Fruit fly (Drosophila melanogaster) whole organism, pupa: ENCODE measurements around the gene Jhbp3.

ENCODE experiments used
- CG13204 ChIP-seq: fragments of 200-800 bp; sonication (Bioruptor generic); optimal IDR thresholded peaks from 2 replicates; lab custom pipeline; 2018; ENCODE audit warnings: missing biosample characterization, mild to moderate bottlenecking, missing genetic modification characterization, moderate library complexity
- CG15710 ChIP-seq: fragments of 200-800 bp; sonication (Bioruptor generic); optimal IDR thresholded peaks from 2 replicates; lab custom pipeline; 2018; ENCODE audit warnings: missing biosample characterization, mild to moderate bottlenecking, missing genetic modification characterization, moderate library complexity
- CG17806 ChIP-seq: fragments of 200-800 bp; sonication (Bioruptor generic); optimal IDR thresholded peaks from 2 replicates; lab custom pipeline; 2018; ENCODE audit warnings: missing biosample characterization, mild to moderate bottlenecking, missing genetic modification characterization, moderate library complexity
- CG34367 ChIP-seq: fragments of 200-800 bp; sonication (Bioruptor generic); optimal IDR thresholded peaks from 2 replicates; lab custom pipeline; 2018; ENCODE audit warnings: missing biosample characterization, mild to moderate bottlenecking, missing genetic modification characterization
- CG8159 ChIP-seq: fragments of 200-800 bp; sonication (Bioruptor generic); optimal IDR thresholded peaks from 3 replicates; lab custom pipeline; 2018; ENCODE audit warnings: missing biosample characterization, mild to moderate bottlenecking, missing genetic modification characterization, moderate library complexity
- D1 ChIP-seq: fragments of 200-800 bp; sonication (Bioruptor generic); optimal IDR thresholded peaks from 2 replicates; lab custom pipeline; 2018; ENCODE audit warnings: missing biosample characterization, mild to moderate bottlenecking, missing genetic modification characterization, moderate library complexity
- fd96Ca ChIP-seq: fragments of 200-800 bp; sonication (Bioruptor generic); IDR thresholded peaks from 3 replicates; pipeline ENCODE4 v1.3.6; 2022; ENCODE audit warnings: missing biosample characterization, missing genetic modification characterization

dm6 chr3R:4975874-4976663, 21.0 kb upstream of the Jhbp3 start:
- TF ChIP-seq CG13204, result no peak
- no peak for TF ChIP-seq D1 (tag; lab: Kevin White, UChicago)
- no peak for TF ChIP-seq CG17806 (tag; lab: Kevin White, UChicago)
- no peak for TF ChIP-seq CG8159
- no peak for TF ChIP-seq CG34367 (tag; lab: Kevin White, UChicago)
- TF ChIP-seq CG15710 (tag; lab: Kevin White, UChicago), result no peak
- TF ChIP-seq fd96Ca (GFP tag; lab: Robert Waterston, UW), result no peak
